Fruit fly (Drosophila melanogaster): ENCODE measurements around the gene CG17776.

dm6 chrX:2141159-2141853 lies 43.2 kb upstream of the CG17776 start, which contains the start of gene D2hgdh:
- no peak for TF ChIP-seq gl (tag; optimal IDR thresholded peaks at IDR 0.05)
- no peak for TF ChIP-seq rn (GFP tag; IDR thresholded peaks at IDR 0.05)
- peak; percentile 49; the same call in 1 of the 2 replicates for TF ChIP-seq CG32121 (GFP tag; IDR thresholded peaks at IDR 0.05)
- no peak for TF ChIP-seq CG8159 (tag; optimal IDR thresholded peaks at IDR 0.05)

All from whole organism, pupa.